Worm (Caenorhabditis elegans): Measurements from ENCODE around the gene tag-325.

Gene tag-325

DNA sequence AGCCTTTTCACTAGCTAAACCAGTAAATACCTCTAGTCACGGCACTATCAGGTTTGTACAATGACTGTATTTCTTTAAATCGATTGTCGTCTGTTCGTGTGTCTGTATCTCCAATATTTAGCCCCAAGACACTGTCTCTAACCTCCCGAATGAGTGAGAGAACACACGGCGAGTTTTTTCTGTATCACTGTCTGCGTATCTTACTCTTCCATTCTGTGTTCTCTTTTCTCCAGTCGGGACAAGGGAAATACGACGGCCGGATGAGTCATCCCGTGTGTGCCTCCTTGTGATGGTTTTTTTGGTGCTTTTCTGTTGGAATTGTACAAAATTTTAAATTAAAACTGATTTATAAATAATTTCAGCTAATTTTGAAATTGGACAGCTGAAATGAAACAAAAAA lies 597 bp upstream of the tag-325 start:
- TF ChIP-seq tbx-37 (GFP tag; conservative IDR thresholded peaks at IDR 0.05) = no peak
- TF ChIP-seq hmg-4 (GFP tag; optimal IDR thresholded peaks at IDR 0.05) = peak; percentile 29

DNA sequence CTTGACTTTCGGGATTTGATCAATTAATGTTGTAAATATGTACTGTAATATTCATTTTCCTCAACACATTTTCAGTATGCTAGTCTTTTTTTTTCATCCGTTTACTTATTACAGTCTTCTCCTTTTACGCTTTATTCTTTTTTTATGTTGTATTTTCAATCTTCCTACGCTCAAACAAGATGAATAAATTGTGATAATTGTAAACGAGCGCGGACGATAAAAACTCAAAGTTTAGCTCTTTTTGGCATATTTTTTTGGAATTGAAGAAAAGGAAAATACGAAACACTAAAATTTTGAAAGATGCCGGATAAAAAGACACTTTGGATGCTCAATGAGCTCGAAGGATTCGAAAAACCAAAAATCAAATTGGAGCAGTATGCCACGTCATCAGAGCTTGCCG lies 6.1 kb downstream of the tag-325 start, which contains the start of gene metl-5:
Gene metl-5, plus strand, starts transcription at position 301 of the 400 bp plus-strand sequence.
- TF ChIP-seq ama-1 (optimal IDR thresholded peaks at IDR 0.05) = no peak
- no peak for TF ChIP-seq ceh-36 (tag; optimal IDR thresholded peaks at IDR 0.05)
- TF ChIP-seq hnd-1 (tag; optimal IDR thresholded peaks at IDR 0.05) = no peak
- TF ChIP-seq F13C5.2 (tag; optimal IDR thresholded peaks at IDR 0.05) = no peak
- no peak for TF ChIP-seq ets-7 (tag; optimal IDR thresholded peaks at IDR 0.05)
- TF ChIP-seq scrt-1 (GFP tag; IDR thresholded peaks at IDR 0.05) = no peak
- no peak for TF ChIP-seq ceh-13 (GFP tag; optimal IDR thresholded peaks at IDR 0.05)
- TF ChIP-seq B0310.2 (tag; optimal IDR thresholded peaks at IDR 0.05) = no peak

DNA sequence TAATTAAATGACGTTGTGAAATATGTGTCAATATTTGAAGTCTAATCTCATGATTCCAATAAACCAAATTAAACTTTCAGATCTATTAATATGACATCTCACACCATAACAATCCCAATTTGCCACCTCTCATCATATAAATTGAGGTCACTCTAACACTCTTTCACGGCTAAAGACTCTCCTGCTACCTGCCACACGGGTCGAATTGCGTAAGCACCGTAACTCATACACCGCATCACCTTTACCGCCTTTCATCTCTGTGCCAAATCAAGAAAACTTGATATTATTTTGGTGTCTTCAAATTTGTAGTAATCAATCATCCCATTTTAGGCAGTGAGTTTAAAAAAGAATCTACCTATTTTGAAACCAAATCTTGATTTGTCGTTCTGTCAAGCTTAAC lies 9.7 kb downstream of the tag-325 start:
- TF ChIP-seq ets-7 (tag; optimal IDR thresholded peaks at IDR 0.05) (no peak), hmbx-1 (tag; optimal IDR thresholded peaks at IDR 0.05) (no peak), tra-4 (tag; optimal IDR thresholded peaks at IDR 0.05) (no peak), flt-1 (GFP tag; IDR thresholded peaks at IDR 0.05) (no peak), ceh-13 (GFP tag; optimal IDR thresholded peaks at IDR 0.05) (no peak), ceh-36 (tag; optimal IDR thresholded peaks at IDR 0.05) (no peak), scrt-1 (GFP tag; IDR thresholded peaks at IDR 0.05) (no peak), tbx-37 (GFP tag; conservative IDR thresholded peaks at IDR 0.05) (no peak), aly-1 (tag; optimal IDR thresholded peaks at IDR 0.05) (no peak), pes-1 (GFP tag; IDR thresholded peaks at IDR 0.05) (no peak), tbx-11 (GFP tag; IDR thresholded peaks at IDR 0.05) (no peak), B0310.2 (tag; optimal IDR thresholded peaks at IDR 0.05) (no peak), ama-1 (optimal IDR thresholded peaks at IDR 0.05) (no peak), F13C5.2 (tag; optimal IDR thresholded peaks at IDR 0.05) (no peak)

DNA sequence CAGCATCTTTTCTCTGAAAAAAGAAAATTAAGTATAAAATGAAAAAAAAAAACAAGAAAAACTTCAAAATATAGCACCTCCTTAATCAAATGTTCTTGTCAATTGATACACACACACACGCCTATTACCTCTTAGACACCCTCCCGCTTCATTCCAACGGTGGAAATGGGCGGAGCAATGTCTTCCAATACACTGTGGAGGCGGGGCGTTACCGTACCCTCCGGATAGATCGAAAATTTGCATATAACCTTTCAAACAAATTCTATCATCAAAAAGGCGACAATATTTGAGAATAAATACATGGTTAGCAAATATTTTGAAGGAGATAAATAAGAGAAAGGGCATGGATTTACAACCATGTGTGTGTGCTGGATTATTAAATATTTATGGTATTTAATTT lies 11.5 kb downstream of the tag-325 start:
- TF ChIP-seq hmg-4 (GFP tag; optimal IDR thresholded peaks at IDR 0.05) (no peak), scrt-1 (GFP tag; IDR thresholded peaks at IDR 0.05) (no peak)

DNA sequence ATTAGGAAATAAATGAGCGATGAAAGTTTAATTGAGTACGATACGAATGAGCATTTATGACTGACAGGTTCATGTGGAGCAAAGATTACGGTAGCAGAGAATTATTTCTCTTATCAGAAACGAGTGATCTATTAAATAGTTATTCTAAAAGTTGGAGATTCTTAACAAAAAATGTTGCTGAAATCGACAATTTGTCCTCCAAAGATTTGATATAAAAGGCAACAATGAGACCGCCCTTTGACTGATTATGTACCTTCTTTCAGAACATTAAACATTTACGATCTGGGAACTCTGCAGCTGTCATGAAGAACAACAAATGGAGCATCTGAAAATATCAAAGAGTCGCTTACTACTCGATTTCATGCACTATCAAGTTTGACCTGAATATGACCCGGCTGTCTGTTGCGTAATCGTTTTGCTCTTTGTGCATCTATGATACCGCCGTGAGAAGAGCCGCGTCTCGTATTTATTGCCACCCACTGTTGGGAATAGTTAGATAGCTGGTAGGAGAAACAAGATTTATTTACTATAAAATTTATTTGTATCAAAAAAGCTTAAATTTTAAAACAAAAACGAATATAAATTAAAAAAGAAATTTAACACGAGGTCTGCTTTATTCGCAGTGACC lies 13.0 kb downstream of the tag-325 start, which contains the start of gene pal-1:
Gene pal-1, minus strand, starts transcription at position 51 of the 628 bp plus-strand sequence.
- TF ChIP-seq F13C5.2 (tag; optimal IDR thresholded peaks at IDR 0.05) (no peak), ama-1 (optimal IDR thresholded peaks at IDR 0.05) (no peak)

DNA sequence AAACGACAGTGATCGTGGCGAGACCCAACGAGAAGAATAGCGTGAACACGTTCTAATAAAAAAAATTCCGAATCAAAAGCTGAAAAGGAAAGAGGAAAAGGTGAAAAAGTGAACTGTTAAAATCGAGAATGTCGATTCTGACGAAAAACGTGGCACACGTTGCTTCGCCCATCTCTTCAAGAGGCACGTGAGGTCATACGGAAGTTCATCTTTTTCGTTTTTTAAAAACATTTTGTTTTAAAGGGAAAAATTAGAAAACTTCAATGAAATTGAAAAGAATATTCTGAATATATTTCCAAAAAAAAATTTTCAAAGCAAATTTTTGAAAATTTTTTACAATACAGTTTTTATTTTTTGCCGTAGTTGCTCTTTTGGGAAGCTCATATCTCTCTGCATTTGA lies 14.6 kb downstream of the tag-325 start, which contains the start of gene C38D4.7:
Gene C38D4.7, minus strand, starts transcription at position 101 of the 400 bp plus-strand sequence.
- no peak for TF ChIP-seq hnd-1 (tag; optimal IDR thresholded peaks at IDR 0.05)
- no peak for TF ChIP-seq ama-1 (optimal IDR thresholded peaks at IDR 0.05)
- TF ChIP-seq scrt-1 (GFP tag; IDR thresholded peaks at IDR 0.05) = no peak
- TF ChIP-seq pes-1 (GFP tag; IDR thresholded peaks at IDR 0.05) = no peak
- TF ChIP-seq ceh-13 (GFP tag; optimal IDR thresholded peaks at IDR 0.05) = no peak
- TF ChIP-seq F13C5.2 (tag; optimal IDR thresholded peaks at IDR 0.05) = no peak
- TF ChIP-seq sea-1 (GFP tag; conservative IDR thresholded peaks at IDR 0.05) = no peak
- no peak for TF ChIP-seq tra-4 (tag; optimal IDR thresholded peaks at IDR 0.05)
- TF ChIP-seq aly-1 (tag; optimal IDR thresholded peaks at IDR 0.05) = no peak
- TF ChIP-seq ceh-36 (tag; optimal IDR thresholded peaks at IDR 0.05) = no peak
- TF ChIP-seq hmg-4 (GFP tag; optimal IDR thresholded peaks at IDR 0.05) = no peak
- no peak for TF ChIP-seq tbx-37 (GFP tag; conservative IDR thresholded peaks at IDR 0.05)
- TF ChIP-seq tbx-11 (GFP tag; IDR thresholded peaks at IDR 0.05) = no peak
- TF ChIP-seq ets-7 (tag; optimal IDR thresholded peaks at IDR 0.05) = no peak
- TF ChIP-seq hmbx-1 (tag; optimal IDR thresholded peaks at IDR 0.05) = no peak

DNA sequence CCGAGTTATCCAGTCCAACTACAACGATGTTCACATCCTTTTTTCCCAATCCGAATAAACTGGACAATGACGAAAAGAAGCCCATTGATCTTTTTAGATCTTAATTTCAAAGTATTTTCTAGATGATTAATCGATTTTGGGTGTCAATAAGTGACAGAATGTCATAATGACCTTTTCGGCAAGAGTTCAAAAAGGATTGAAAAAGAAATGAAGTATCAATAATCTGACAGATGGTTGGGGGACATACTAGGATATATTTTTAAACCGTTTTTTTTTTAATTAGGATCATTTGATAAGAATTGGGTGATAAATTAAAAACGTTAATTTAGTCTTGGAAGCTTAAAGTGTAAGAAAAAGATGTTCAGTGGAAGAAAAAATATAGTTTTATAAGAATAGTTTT lies 18.1 kb downstream of the tag-325 start, which contains the start of gene arl-6:
Gene arl-6, minus strand, starts transcription at position 101 of the 400 bp plus-strand sequence.
- TF ChIP-seq hmg-4 (GFP tag; optimal IDR thresholded peaks at IDR 0.05) = no peak
- TF ChIP-seq ets-7 (tag; optimal IDR thresholded peaks at IDR 0.05) = no peak
- no peak for TF ChIP-seq ceh-36 (tag; optimal IDR thresholded peaks at IDR 0.05)
- TF ChIP-seq hnd-1 (tag; optimal IDR thresholded peaks at IDR 0.05) = no peak
- no peak for TF ChIP-seq F13C5.2 (tag; optimal IDR thresholded peaks at IDR 0.05)
- no peak for TF ChIP-seq aly-1 (tag; optimal IDR thresholded peaks at IDR 0.05)
- TF ChIP-seq tra-4 (tag; optimal IDR thresholded peaks at IDR 0.05) = no peak
- no peak for TF ChIP-seq tbx-11 (GFP tag; IDR thresholded peaks at IDR 0.05)
- TF ChIP-seq hmbx-1 (tag; optimal IDR thresholded peaks at IDR 0.05) = no peak
- no peak for TF ChIP-seq flt-1 (GFP tag; IDR thresholded peaks at IDR 0.05)
- no peak for TF ChIP-seq ceh-13 (GFP tag; optimal IDR thresholded peaks at IDR 0.05)
- TF ChIP-seq tbx-37 (GFP tag; conservative IDR thresholded peaks at IDR 0.05) = no peak
- no peak for TF ChIP-seq pes-1 (GFP tag; IDR thresholded peaks at IDR 0.05)
- no peak for TF ChIP-seq sea-1 (GFP tag; conservative IDR thresholded peaks at IDR 0.05)
- no peak for TF ChIP-seq ama-1 (optimal IDR thresholded peaks at IDR 0.05)
- no peak for TF ChIP-seq B0310.2 (tag; optimal IDR thresholded peaks at IDR 0.05)
- TF ChIP-seq scrt-1 (GFP tag; IDR thresholded peaks at IDR 0.05) = no peak

DNA sequence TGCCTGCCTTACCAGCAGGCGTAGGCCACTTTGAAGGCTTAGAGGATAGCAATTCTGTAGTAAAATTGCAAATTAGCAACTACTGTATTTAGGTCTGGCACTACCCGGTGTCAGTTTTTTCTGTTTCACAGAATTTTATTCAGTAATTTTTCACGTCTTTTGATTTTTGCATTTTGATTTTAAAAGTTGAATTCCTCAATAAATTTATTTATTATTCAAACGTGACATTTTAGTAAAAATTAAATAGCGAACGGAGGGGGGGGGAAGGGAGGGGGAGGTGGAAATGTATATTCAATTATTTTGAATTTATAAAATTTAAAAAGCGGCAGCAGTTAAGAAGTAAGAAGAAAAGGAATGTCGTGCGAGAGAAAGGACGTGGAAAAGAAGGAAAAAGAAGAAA lies 20.6 kb downstream of the tag-325 start, which contains the start of gene F26A1.4:
Gene F26A1.4, plus strand, starts transcription at position 301 of the 400 bp plus-strand sequence.
- TF ChIP-seq aly-1 (tag; optimal IDR thresholded peaks at IDR 0.05) = no peak
- TF ChIP-seq sea-1 (GFP tag; conservative IDR thresholded peaks at IDR 0.05) = no peak
- TF ChIP-seq ceh-13 (GFP tag; optimal IDR thresholded peaks at IDR 0.05) = no peak
- TF ChIP-seq tra-4 (tag; optimal IDR thresholded peaks at IDR 0.05) = no peak
- no peak for TF ChIP-seq scrt-1 (GFP tag; IDR thresholded peaks at IDR 0.05)
- no peak for TF ChIP-seq B0310.2 (tag; optimal IDR thresholded peaks at IDR 0.05)
- no peak for TF ChIP-seq F13C5.2 (tag; optimal IDR thresholded peaks at IDR 0.05)
- TF ChIP-seq hmbx-1 (tag; optimal IDR thresholded peaks at IDR 0.05) = no peak
- no peak for TF ChIP-seq hnd-1 (tag; optimal IDR thresholded peaks at IDR 0.05)
- no peak for TF ChIP-seq flt-1 (GFP tag; IDR thresholded peaks at IDR 0.05)
- TF ChIP-seq tbx-11 (GFP tag; IDR thresholded peaks at IDR 0.05) = no peak
- TF ChIP-seq ceh-36 (tag; optimal IDR thresholded peaks at IDR 0.05) = no peak
- no peak for TF ChIP-seq ama-1 (optimal IDR thresholded peaks at IDR 0.05)
- TF ChIP-seq pes-1 (GFP tag; IDR thresholded peaks at IDR 0.05) = no peak
- TF ChIP-seq tbx-37 (GFP tag; conservative IDR thresholded peaks at IDR 0.05) = no peak
- no peak for TF ChIP-seq hmg-4 (GFP tag; optimal IDR thresholded peaks at IDR 0.05)
- TF ChIP-seq ets-7 (tag; optimal IDR thresholded peaks at IDR 0.05) = no peak

All from whole organism, early embryonic.